Fruit fly (Drosophila melanogaster) whole organism, embryonic: Measurements from ENCODE around the gene CG7627.

ENCODE experiments used
- CG10267 ChIP-seq: fragments of 200-800 bp; sonication (Bioruptor generic); optimal IDR thresholded peaks from 2 replicates; lab custom pipeline; 2018; ENCODE audit warnings: missing biosample characterization, mild to moderate bottlenecking, missing genetic modification characterization, moderate library complexity
- CG10366 ChIP-seq: fragments of 200-800 bp; sonication (Bioruptor generic); IDR thresholded peaks from 2 replicates; pipeline ENCODE4 v1.3.6; 2022; ENCODE audit warnings: missing biosample characterization, missing genetic modification characterization
- CG12659 ChIP-seq: fragments of 200-800 bp; sonication (Bioruptor generic); optimal IDR thresholded peaks from 3 replicates; lab custom pipeline; 2017; ENCODE audit warnings: mild to moderate bottlenecking, missing biosample characterization, missing genetic modification reagents, missing genetic modification characterization
- CG12942 ChIP-seq: fragments of 200-800 bp; sonication (Bioruptor generic); optimal IDR thresholded peaks from 3 replicates; lab custom pipeline; 2016; ENCODE audit warnings: missing biosample characterization, missing genetic modification characterization
- CG14860 ChIP-seq: fragments of 200-800 bp; sonication (Bioruptor generic); IDR thresholded peaks from 3 replicates; pipeline ENCODE4 v1.3.6; 2022; ENCODE audit warnings: missing biosample characterization, missing genetic modification characterization; ENCODE audit not compliant: partially characterized antibody
- CG15011 ChIP-seq: fragments of 200-800 bp; sonication (Bioruptor generic); optimal IDR thresholded peaks from 3 replicates; lab custom pipeline; 2018; ENCODE audit warnings: missing biosample characterization, mild to moderate bottlenecking, missing genetic modification characterization
- CG15601 ChIP-seq: fragments of 200-800 bp; sonication (Bioruptor generic); optimal IDR thresholded peaks from 3 replicates; lab custom pipeline; 2019; ENCODE audit warnings: missing biosample characterization, mild to moderate bottlenecking, missing genetic modification characterization, moderate library complexity
- CG17186 ChIP-seq: fragments of 200-800 bp; sonication (Bioruptor generic); optimal IDR thresholded peaks from 3 replicates; lab custom pipeline; 2017; ENCODE audit warnings: missing biosample characterization, missing genetic modification reagents, missing genetic modification characterization
- CG17802 ChIP-seq: fragments of 200-800 bp; sonication (Bioruptor generic); optimal IDR thresholded peaks from 2 replicates; lab custom pipeline; 2018; ENCODE audit warnings: missing biosample characterization, mild to moderate bottlenecking, missing genetic modification characterization, moderate library complexity
- CG18764 ChIP-seq: fragments of 200-800 bp; sonication (Bioruptor generic); optimal IDR thresholded peaks from 3 replicates; lab custom pipeline; 2016; ENCODE audit warnings: missing biosample characterization, missing genetic modification characterization
- CG2199 ChIP-seq: fragments of 200-800 bp; sonication (Bioruptor generic); IDR thresholded peaks from 3 replicates; pipeline ENCODE4 v1.3.6; 2022; ENCODE audit warnings: missing biosample characterization, missing genetic modification characterization
- CG2875 ChIP-seq: fragments of 200-800 bp; sonication (Bioruptor generic); optimal IDR thresholded peaks from 2 replicates; lab custom pipeline; 2017; ENCODE audit warnings: missing biosample characterization, mild to moderate bottlenecking, missing genetic modification characterization, missing genetic modification reagents
- CG3065 ChIP-seq: fragments of 200-800 bp; sonication (Bioruptor generic); optimal IDR thresholded peaks from 2 replicates; lab custom pipeline; 2016; ENCODE audit warnings: missing biosample characterization, missing genetic modification characterization
- CG32767 ChIP-seq: fragments of 200-800 bp; sonication (Bioruptor generic); IDR thresholded peaks from 2 replicates; pipeline ENCODE4 v1.3.6; 2022; ENCODE audit warnings: missing biosample characterization, missing genetic modification characterization
- CG3726 ChIP-seq: fragments of 200-800 bp; sonication (Bioruptor generic); IDR thresholded peaks from 3 replicates; pipeline ENCODE4, ENCODE4 v1.3.6; 2022; ENCODE audit warnings: missing biosample characterization, missing genetic modification characterization
- CG3838 ChIP-seq: fragments of 200-800 bp; sonication (Bioruptor generic); optimal IDR thresholded peaks from 3 replicates; lab custom pipeline; 2016; ENCODE audit warnings: missing biosample characterization, missing genetic modification characterization
- CG4617 ChIP-seq: fragments of 200-800 bp; sonication (Bioruptor generic); optimal IDR thresholded peaks from 3 replicates; lab custom pipeline; 2016; ENCODE audit warnings: missing biosample characterization, missing genetic modification characterization, borderline replicate concordance
- CG9215 ChIP-seq: fragments of 200-800 bp; sonication (Bioruptor generic); IDR thresholded peaks from 2 replicates; pipeline ENCODE4 v1.3.6; 2022; ENCODE audit warnings: missing biosample characterization, missing genetic modification characterization
- CG9876 ChIP-seq: fragments of 200-800 bp; sonication (Bioruptor generic); optimal IDR thresholded peaks from 2 replicates; lab custom pipeline; 2016; ENCODE audit warnings: missing biosample characterization, missing genetic modification characterization
- GATAe ChIP-seq: fragments of 200-800 bp; sonication (Bioruptor generic); conservative IDR thresholded peaks from 2 replicates; pipeline ENCODE4 v1.3.6; 2022; ENCODE audit warnings: missing biosample characterization, missing genetic modification characterization
- Hmr ChIP-seq: fragments of 200-800 bp; sonication (Bioruptor generic); optimal IDR thresholded peaks from 3 replicates; lab custom pipeline; 2017; ENCODE audit warnings: mild to moderate bottlenecking, missing biosample characterization, missing genetic modification reagents, missing genetic modification characterization
- Lhr ChIP-seq: fragments of 200-800 bp; sonication (Bioruptor generic); optimal IDR thresholded peaks from 3 replicates; lab custom pipeline; 2017; ENCODE audit warnings: mild to moderate bottlenecking, missing biosample characterization, missing genetic modification reagents, missing genetic modification characterization
- MBD-R2 ChIP-seq: fragments of 200-800 bp; sonication (Bioruptor generic); IDR thresholded peaks from 2 replicates; pipeline ENCODE4 v1.3.6; 2022; ENCODE audit warnings: missing biosample characterization, missing genetic modification characterization
- Mes4 ChIP-seq: fragments of 200-800 bp; sonication (Bioruptor generic); optimal IDR thresholded peaks from 2 replicates; lab custom pipeline; 2016; ENCODE audit warnings: missing biosample characterization, missing genetic modification characterization
- Usf ChIP-seq: fragments of 200-800 bp; sonication (Bioruptor generic); optimal IDR thresholded peaks from 2 replicates; lab custom pipeline; 2017; ENCODE audit warnings: missing genotype, missing biosample characterization, missing genetic modification characterization
- amos ChIP-seq: fragments of 200-800 bp; sonication (Bioruptor generic); IDR thresholded peaks from 2 replicates; pipeline ENCODE4 v1.3.6; 2022; ENCODE audit warnings: missing biosample characterization, missing genetic modification characterization; ENCODE audit not compliant: partially characterized antibody
- ase ChIP-seq: fragments of 200-800 bp; sonication (Bioruptor generic); IDR thresholded peaks from 3 replicates; pipeline ENCODE4 v1.3.6; 2022; ENCODE audit warnings: missing biosample characterization, missing genetic modification characterization
- bcd ChIP-seq: fragments of 200-800 bp; sonication (Bioruptor generic); optimal IDR thresholded peaks from 2 replicates; lab custom pipeline; 2017; ENCODE audit warnings: missing biosample characterization, mild to moderate bottlenecking, missing genetic modification characterization
- bigmax ChIP-seq: fragments of 200-800 bp; sonication (Bioruptor generic); optimal IDR thresholded peaks from 2 replicates; lab custom pipeline; 2018; ENCODE audit warnings: missing biosample characterization, mild to moderate bottlenecking, missing genetic modification characterization
- bowl ChIP-seq: fragments of 200-800 bp; sonication (Bioruptor generic); IDR thresholded peaks from 2 replicates; pipeline ENCODE4 v1.3.6; 2022; ENCODE audit warnings: missing biosample characterization, missing genetic modification characterization
- caup ChIP-seq: fragments of 200-800 bp; sonication (Bioruptor generic); optimal IDR thresholded peaks from 3 replicates; lab custom pipeline; 2017; ENCODE audit warnings: missing biosample characterization, mild to moderate bottlenecking, missing genetic modification characterization, moderate library complexity; ENCODE audit not compliant: severe bottlenecking
- chif ChIP-seq, 2 experiments: fragments of 200-800 bp; sonication (Bioruptor generic); optimal IDR thresholded peaks; 3 replicates each; lab custom pipeline; 2016; ENCODE audit warnings: missing biosample characterization in 2 of 2, missing genetic modification characterization in 2 of 2
- dm ChIP-seq: fragments of 200-800 bp; sonication (Bioruptor generic); optimal IDR thresholded peaks from 3 replicates; lab custom pipeline; 2016; ENCODE audit warnings: missing biosample characterization, missing genetic modification characterization
- hbn ChIP-seq: fragments of 200-800 bp; sonication (Bioruptor generic); IDR thresholded peaks from 2 replicates; pipeline ENCODE4 v1.3.6; 2022; ENCODE audit warnings: missing biosample characterization, missing genetic modification characterization; ENCODE audit not compliant: partially characterized antibody
- lola ChIP-seq, 3 experiments: fragments of >200 bp in 2 of 3; fragments of 200-800 bp in 1 of 3; sonication (Bioruptor generic) in 1 of 3; optimal IDR thresholded peaks; 2 replicates each; lab custom pipeline; 2017 to 2019; ENCODE audit warnings: missing biosample characterization in 3 of 3, missing genetic modification characterization in 3 of 3, mild to moderate bottlenecking in 1 of 3, moderate library complexity in 1 of 3
- lov ChIP-seq, 2 experiments: fragments of 200-800 bp in 1 of 2; fragments of >200 bp in 1 of 2; sonication (Bioruptor generic) in 1 of 2; IDR thresholded peaks in 1 of 2; optimal IDR thresholded peaks in 1 of 2; 2 replicates in 1 of 2; 3 replicates in 1 of 2; pipeline versions ENCODE4 v1.3.6 to Lab custom; 2017 to 2022; ENCODE audit warnings: missing biosample characterization in 1 of 2, missing genetic modification characterization in 1 of 2
- org-1 ChIP-seq: fragments of 200-800 bp; sonication (Bioruptor generic); optimal IDR thresholded peaks from 2 replicates; lab custom pipeline; 2017; ENCODE audit warnings: missing biosample characterization, missing genetic modification characterization
- pnt ChIP-seq: fragments of 200-800 bp; sonication (Bioruptor generic); optimal IDR thresholded peaks from 3 replicates; lab custom pipeline; 2016; ENCODE audit warnings: missing biosample characterization, missing genetic modification characterization
- pros ChIP-seq: fragments of 200-800 bp; sonication (Bioruptor generic); optimal IDR thresholded peaks from 3 replicates; lab custom pipeline; 2019; ENCODE audit warnings: missing biosample characterization, mild to moderate bottlenecking, missing genetic modification characterization, moderate library complexity
- pzg ChIP-seq: fragments of 200-800 bp; sonication (Bioruptor generic); optimal IDR thresholded peaks from 3 replicates; lab custom pipeline; 2018; ENCODE audit warnings: missing biosample characterization, mild to moderate bottlenecking, missing genetic modification characterization, moderate library complexity
- scrt ChIP-seq: fragments of 200-800 bp; sonication (Bioruptor generic); optimal IDR thresholded peaks from 2 replicates; lab custom pipeline; 2018; ENCODE audit warnings: missing biosample characterization, mild to moderate bottlenecking, missing genetic modification characterization, moderate library complexity
- sd ChIP-seq: fragments of 200-800 bp; sonication (Bioruptor generic); optimal IDR thresholded peaks from 3 replicates; lab custom pipeline; 2018; ENCODE audit warnings: missing biosample characterization, mild to moderate bottlenecking, missing genetic modification characterization, moderate library complexity
- sisA ChIP-seq: fragments of 200-800 bp; sonication (Bioruptor generic); IDR thresholded peaks from 2 replicates; pipeline ENCODE4 v1.3.6; 2022; ENCODE audit warnings: missing biosample characterization, missing genetic modification characterization
- toy ChIP-seq: fragments of 200-800 bp; sonication (Bioruptor generic); IDR thresholded peaks from 2 replicates; pipeline ENCODE4 v1.3.6; 2022; ENCODE audit warnings: missing biosample characterization, missing genetic modification characterization
- unc-4 ChIP-seq: fragments of 200-800 bp; sonication (Bioruptor generic); IDR thresholded peaks from 2 replicates; pipeline ENCODE4 v1.3.6; 2022; ENCODE audit warnings: missing biosample characterization, missing genetic modification characterization; ENCODE audit not compliant: partially characterized antibody
- unpg ChIP-seq: fragments of 200-800 bp; sonication (Bioruptor generic); optimal IDR thresholded peaks from 3 replicates; lab custom pipeline; 2018; ENCODE audit warnings: missing biosample characterization, mild to moderate bottlenecking, missing genetic modification characterization, moderate library complexity

CG7627 gene

dm6 chr2L:8403286-8404270, 41.3 kb upstream of the CG7627 start, which contains the start of gene emb (continued):
- peak; percentile 99 for TF ChIP-seq CG14860 (GFP tag; lab: Robert Waterston, UW)
- TF ChIP-seq sd, result no peak
- TF ChIP-seq unpg (GFP tag; lab: Kevin White, UChicago), result no peak
- TF ChIP-seq CG32767 (GFP tag; lab: Robert Waterston, UW), result no peak
- TF ChIP-seq dm, result peak; percentile 83
- TF ChIP-seq bigmax (GFP tag; lab: Kevin White, UChicago), result no peak
- no peak for TF ChIP-seq bowl (GFP tag; lab: Robert Waterston, UW)
- TF ChIP-seq CG17802, result peak; percentile 40
- no peak for TF ChIP-seq CG3065 (GFP tag; lab: Kevin White, UChicago)
- peak; percentile 61 for TF ChIP-seq CG4617
- no peak for TF ChIP-seq CG15011 (GFP tag; lab: Kevin White, UChicago)
- TF ChIP-seq Mes4 (GFP tag; lab: Kevin White, UChicago), result peak; percentile 40
- TF ChIP-seq pzg (GFP tag; lab: Kevin White, UChicago), result peak; percentile 97
- TF ChIP-seq Lhr (GFP tag; lab: Kevin White, UChicago), result peak; percentile 93
- TF ChIP-seq CG2875 (GFP tag; lab: Kevin White, UChicago), result no peak
- no peak for TF ChIP-seq lov (optimal IDR thresholded peaks at IDR 0.05; lab: Kevin White, UChicago)
- no peak for TF ChIP-seq lov (GFP tag; IDR thresholded peaks at IDR 0.05; lab: Robert Waterston, UW)
- peak; percentile 35 for TF ChIP-seq CG17186 (GFP tag; lab: Kevin White, UChicago)
- TF ChIP-seq CG9215 (GFP tag; lab: Robert Waterston, UW), result peak; percentile 17; the same call in 1 of the 2 replicates
- TF ChIP-seq hbn (GFP tag; lab: Robert Waterston, UW), result peak; percentile 80
- TF ChIP-seq CG15601 (tag; lab: Kevin White, UChicago), result peak; percentile 47
- no peak for TF ChIP-seq pnt (GFP tag; lab: Kevin White, UChicago)
- peak; percentile 93 for TF ChIP-seq CG12659
- TF ChIP-seq amos (GFP tag; lab: Robert Waterston, UW), result peak; percentile 94
- TF ChIP-seq CG2199, result no peak
- TF ChIP-seq lola (GFP tag; optimal IDR thresholded peaks at IDR 0.05; lab: Kevin White, UChicago), result peak in 1 of 3 experiments; percentile 38
- TF ChIP-seq CG12942 (GFP tag; lab: Kevin White, UChicago), result peak; percentile 9
- peak; percentile 31; the same call in 1 of the 2 replicates for TF ChIP-seq CG10366 (GFP tag; lab: Robert Waterston, UW)
- TF ChIP-seq ase (GFP tag; lab: Robert Waterston, UW), result no peak
- no peak for TF ChIP-seq Usf (GFP tag; lab: Kevin White, UChicago)
- no peak for TF ChIP-seq scrt (GFP tag; lab: Kevin White, UChicago)
- peak; percentile 87 for TF ChIP-seq unc-4
- no peak for TF ChIP-seq pros (GFP tag; lab: Kevin White, UChicago)
- peak; percentile 25 for TF ChIP-seq CG9876
- peak; percentile 11 for TF ChIP-seq CG3838 (GFP tag; lab: Kevin White, UChicago)
- peak; percentile 29 for TF ChIP-seq CG18764 (GFP tag; lab: Kevin White, UChicago)
- TF ChIP-seq MBD-R2, result peak; percentile 69
- TF ChIP-seq caup (GFP tag; lab: Kevin White, UChicago), result peak; percentile 36
- no peak for TF ChIP-seq GATAe (GFP tag; lab: Robert Waterston, UW)
- TF ChIP-seq sisA (GFP tag; lab: Robert Waterston, UW), result no peak
- TF ChIP-seq CG10267, result peak; percentile 74
- no peak for TF ChIP-seq toy (GFP tag; lab: Robert Waterston, UW)
- TF ChIP-seq CG3726 (GFP tag; lab: Robert Waterston, UW), result no peak
- no peak for TF ChIP-seq org-1 (GFP tag; lab: Kevin White, UChicago)
- peak; percentile 80 for TF ChIP-seq Hmr (GFP tag; lab: Kevin White, UChicago)
- TF ChIP-seq chif (GFP tag; optimal IDR thresholded peaks at IDR 0.05; lab: Kevin White, UChicago), result peak; percentile 47 to 52
- peak; percentile 68 for TF ChIP-seq bcd
